Worm (Caenorhabditis elegans) whole organism, midembryonic: Measurements from ENCODE around the gene ZK856.19.

Experiments used
- T22C8.4 ChIP-seq: fragments of 200-800 bp; sonication (Bioruptor generic); IDR thresholded peaks from 2 replicates; pipeline ENCODE4 v1.3.6; 2022; ENCODE audit warnings: missing genetic modification characterization, missing compliant biosample characterization
- cog-1 ChIP-seq: sonication (generic microtip); optimal IDR thresholded peaks from 2 replicates; lab custom pipeline; 2016; ENCODE audit warnings: missing genetic modification characterization, missing compliant biosample characterization
- ref-1 ChIP-seq: fragments of 200-800 bp; sonication (Bioruptor generic); conservative IDR thresholded peaks from 2 replicates; pipeline ENCODE4 v1.3.6; 2022; ENCODE audit warnings: missing genetic modification reagents, missing genetic modification characterization, missing compliant biosample characterization
- ztf-29 ChIP-seq: fragments of 200-800 bp; sonication (Bioruptor generic); IDR thresholded peaks from 2 replicates; pipeline ENCODE4 v1.3.6; 2022; ENCODE audit warnings: missing genetic modification reagents, missing genetic modification characterization, missing compliant biosample characterization

DNA sequence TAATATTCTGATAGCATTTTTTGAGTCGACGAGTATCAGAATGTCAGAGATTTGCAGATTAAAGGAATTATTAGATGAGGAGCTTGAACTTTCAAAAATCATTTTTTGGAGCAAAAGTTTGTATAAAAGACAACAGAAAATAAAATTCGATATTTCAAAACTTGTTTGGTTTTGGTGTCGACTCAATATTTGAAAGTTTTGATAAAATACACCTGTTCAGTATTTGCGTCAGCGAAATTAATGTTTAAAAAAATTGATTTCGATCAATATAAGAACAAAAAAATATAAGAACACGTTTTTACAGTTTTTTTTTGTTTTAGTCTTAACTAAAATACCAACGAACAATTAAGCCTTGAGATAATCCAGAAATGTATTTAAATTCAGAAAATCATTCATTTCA is 15.9 kb upstream of the ZK856.19 start, which contains the start of gene C12D8.13:
- no peak for TF ChIP-seq T22C8.4 (GFP tag; lab: Robert Waterston, UW)
- no peak for TF ChIP-seq ref-1
- TF ChIP-seq cog-1 (tag; lab: Kevin White, UChicago): no peak
- no peak for TF ChIP-seq ztf-29 (GFP tag; lab: Robert Waterston, UW)
